Fruit fly (Drosophila melanogaster) whole organism, adult: ENCODE data around the gene Shawn.
A peak's percentile ranks its signal among the peaks of the same experiment; 100 is the strongest.

Source experiments
- CG11617 ChIP-seq: fragments of 200-800 bp; sonication (Bioruptor generic); optimal IDR thresholded peaks from 2 replicates; lab custom pipeline; 2017; ENCODE audit warnings: mild to moderate bottlenecking, missing biosample characterization, missing genetic modification reagents, missing genetic modification characterization
- CG12768 ChIP-seq: fragments of 200-800 bp; sonication (Bioruptor generic); optimal IDR thresholded peaks from 2 replicates; lab custom pipeline; 2017; ENCODE audit warnings: missing biosample characterization, missing genetic modification characterization, mild to moderate bottlenecking, moderate library complexity, missing genetic modification reagents
- CG14711 ChIP-seq: fragments of 200-800 bp; sonication (Bioruptor generic); optimal IDR thresholded peaks from 2 replicates; lab custom pipeline; 2018; ENCODE audit warnings: missing biosample characterization, mild to moderate bottlenecking, missing genetic modification characterization, moderate library complexity
- CG1620 ChIP-seq: fragments of 200-800 bp; sonication (Bioruptor generic); optimal IDR thresholded peaks from 2 replicates; lab custom pipeline; 2016; ENCODE audit warnings: missing biosample characterization, missing genetic modification characterization
- CG33017 ChIP-seq: fragments of 200-800 bp; sonication (Bioruptor generic); optimal IDR thresholded peaks from 2 replicates; lab custom pipeline; 2018; ENCODE audit warnings: missing biosample characterization, mild to moderate bottlenecking, missing genetic modification characterization, moderate library complexity
- CG5204 ChIP-seq: fragments of 200-800 bp; sonication (Bioruptor generic); optimal IDR thresholded peaks from 2 replicates; lab custom pipeline; 2016; ENCODE audit warnings: missing biosample characterization, missing genetic modification characterization
- CG7045 ChIP-seq: fragments of 200-800 bp; sonication (Bioruptor generic); optimal IDR thresholded peaks from 2 replicates; lab custom pipeline; 2017; ENCODE audit warnings: missing biosample characterization, mild to moderate bottlenecking, missing genetic modification characterization
- CG7101 ChIP-seq: fragments of 200-800 bp; sonication (Bioruptor generic); optimal IDR thresholded peaks from 2 replicates; lab custom pipeline; 2018; ENCODE audit warnings: missing biosample characterization, mild to moderate bottlenecking, missing genetic modification characterization, moderate library complexity
- Clk ChIP-seq: fragments of 200-800 bp; sonication (Bioruptor generic); optimal IDR thresholded peaks from 2 replicates; lab custom pipeline; 2017; ENCODE audit warnings: missing biosample characterization, missing genetic modification characterization
- Crg-1 ChIP-seq: fragments of 200-800 bp; sonication (Bioruptor generic); optimal IDR thresholded peaks from 2 replicates; lab custom pipeline; 2016; ENCODE audit warnings: missing biosample characterization, missing genetic modification characterization
- Hr96 ChIP-seq: fragments of 200-800 bp; sonication (Bioruptor generic); optimal IDR thresholded peaks from 2 replicates; lab custom pipeline; 2016; ENCODE audit warnings: missing biosample characterization, missing genetic modification characterization
- Mnt ChIP-seq: fragments of 200-800 bp; sonication (Bioruptor generic); optimal IDR thresholded peaks from 2 replicates; lab custom pipeline; 2016; ENCODE audit warnings: missing biosample characterization, mild to moderate bottlenecking, missing genetic modification characterization
- bab1 ChIP-seq: fragments of 200-800 bp; sonication (Bioruptor generic); optimal IDR thresholded peaks from 3 replicates; lab custom pipeline; 2019; ENCODE audit warnings: missing biosample characterization, mild to moderate bottlenecking, missing genetic modification characterization, moderate library complexity
- cic ChIP-seq: fragments of 200-800 bp; sonication (Bioruptor generic); optimal IDR thresholded peaks from 2 replicates; lab custom pipeline; 2017; ENCODE audit warnings: missing biosample characterization, mild to moderate bottlenecking, missing genetic modification characterization, moderate library complexity
- cnc ChIP-seq, 2 experiments: fragments of >200 bp; optimal IDR thresholded peaks; 2 replicates each; lab custom pipeline; 2017
- kay ChIP-seq: fragments of 200-800 bp; sonication (Bioruptor generic); peaks from one replicate; lab custom pipeline; 2016; ENCODE audit warnings: missing biosample characterization, missing genetic modification characterization, borderline replicate concordance
- ovo ChIP-seq: fragments of 200-800 bp; sonication (Bioruptor generic); optimal IDR thresholded peaks from 2 replicates; lab custom pipeline; 2016; ENCODE audit warnings: missing biosample characterization, missing genetic modification characterization
- pad ChIP-seq: fragments of 200-800 bp; sonication (Bioruptor generic); optimal IDR thresholded peaks from 3 replicates; lab custom pipeline; 2017; ENCODE audit warnings: missing biosample characterization, missing genetic modification characterization, mild to moderate bottlenecking, moderate library complexity, missing genetic modification reagents
- tj ChIP-seq: fragments of 200-800 bp; sonication (Bioruptor generic); optimal IDR thresholded peaks from 3 replicates; lab custom pipeline; 2017; ENCODE audit warnings: missing biosample characterization, mild to moderate bottlenecking, missing genetic modification characterization, moderate library complexity
- toe ChIP-seq: fragments of 200-800 bp; sonication (Bioruptor generic); optimal IDR thresholded peaks from 2 replicates; lab custom pipeline; 2016; ENCODE audit warnings: missing biosample characterization, missing genetic modification characterization

Shawn gene

dm6 chrX:19590579-19590978 is 20.7 kb upstream of the Shawn start:
- no peak for TF ChIP-seq bab1 (GFP tag; lab: Kevin White, UChicago)
- no peak for TF ChIP-seq Mnt (GFP tag; lab: Kevin White, UChicago)
- TF ChIP-seq ovo (GFP tag; lab: Kevin White, UChicago), result no peak
- no peak for TF ChIP-seq CG7101 (tag; lab: Kevin White, UChicago)
- TF ChIP-seq toe (GFP tag; lab: Kevin White, UChicago), result no peak
- TF ChIP-seq CG1620 (GFP tag; lab: Kevin White, UChicago), result no peak
- no peak for TF ChIP-seq tj (GFP tag; lab: Kevin White, UChicago)
- no peak for TF ChIP-seq pad (GFP tag; lab: Kevin White, UChicago)
- TF ChIP-seq CG12768 (GFP tag; lab: Kevin White, UChicago), result no peak
- TF ChIP-seq Hr96 (GFP tag; lab: Kevin White, UChicago), result no peak
- TF ChIP-seq CG33017 (tag; lab: Kevin White, UChicago), result no peak

- TF ChIP-seq CG7045 (GFP tag; lab: Kevin White, UChicago), result no peak
- no peak for TF ChIP-seq pad (GFP tag; lab: Kevin White, UChicago)
- no peak for TF ChIP-seq kay (GFP tag; lab: Kevin White, UChicago)
- no peak for TF ChIP-seq CG11617 (GFP tag; lab: Kevin White, UChicago)
- no peak for TF ChIP-seq CG1620 (GFP tag; lab: Kevin White, UChicago)
- TF ChIP-seq CG5204 (GFP tag; lab: Kevin White, UChicago), result no peak
- TF ChIP-seq ovo (GFP tag; lab: Kevin White, UChicago), result no peak
These were observed 19.0 kb upstream of the Shawn start, which contains the start of gene CG14205 for dm6 chrX:19592309-19592708. Gene CG14205 (plus strand): TSS chrX:19592609.

dm6 chrX:19595862-19596261 is 15.5 kb upstream of the Shawn start:
- TF ChIP-seq CG11617 (GFP tag; lab: Kevin White, UChicago) (no peak), CG5204 (GFP tag; lab: Kevin White, UChicago) (no peak), Crg-1 (GFP tag; lab: Kevin White, UChicago) (no peak), toe (GFP tag; lab: Kevin White, UChicago) (no peak), pad (GFP tag; lab: Kevin White, UChicago) (no peak), CG14711 (tag; lab: Kevin White, UChicago) (no peak), kay (GFP tag; lab: Kevin White, UChicago) (no peak), Hr96 (GFP tag; lab: Kevin White, UChicago) (no peak), CG33017 (tag; lab: Kevin White, UChicago) (no peak), CG7101 (tag; lab: Kevin White, UChicago) (no peak), cic (GFP tag; lab: Kevin White, UChicago) (no peak), CG1620 (GFP tag; lab: Kevin White, UChicago) (no peak), Mnt (GFP tag; lab: Kevin White, UChicago) (no peak), tj (GFP tag; lab: Kevin White, UChicago) (no peak)

dm6 chrX:19597684-19598363 is 13.5 kb upstream of the Shawn start, which contains the start of gene RpS10b:
Gene RpS10b (plus strand): TSS chrX:19598031.
- peak; percentile 70 for TF ChIP-seq CG14711 (tag; lab: Kevin White, UChicago)
- peak; percentile 95 for TF ChIP-seq Hr96 (GFP tag; lab: Kevin White, UChicago)
- peak; percentile 77 for TF ChIP-seq toe (GFP tag; lab: Kevin White, UChicago)
- peak; percentile 95 for TF ChIP-seq CG7101 (tag; lab: Kevin White, UChicago)
- peak; percentile 82 for TF ChIP-seq CG7045 (GFP tag; lab: Kevin White, UChicago)
- peak; percentile 58 for TF ChIP-seq kay (GFP tag; lab: Kevin White, UChicago)
- peak; percentile 98 for TF ChIP-seq CG1620 (GFP tag; lab: Kevin White, UChicago)
- TF ChIP-seq Mnt (GFP tag; lab: Kevin White, UChicago), result peak; percentile 96
- no peak for TF ChIP-seq cnc (optimal IDR thresholded peaks at IDR 0.05; lab: Kevin White, UChicago)
- TF ChIP-seq cic (GFP tag; lab: Kevin White, UChicago), result peak; percentile 34
- TF ChIP-seq pad (GFP tag; lab: Kevin White, UChicago), result peak; percentile 86
- peak; percentile 98 for TF ChIP-seq Crg-1 (GFP tag; lab: Kevin White, UChicago)
- peak; percentile 85 for TF ChIP-seq CG5204 (GFP tag; lab: Kevin White, UChicago)
- TF ChIP-seq CG12768 (GFP tag; lab: Kevin White, UChicago), result peak; percentile 79
- TF ChIP-seq tj (GFP tag; lab: Kevin White, UChicago), result peak; percentile 88
- peak; percentile 78 for TF ChIP-seq CG33017 (tag; lab: Kevin White, UChicago)
- peak; percentile 97 for TF ChIP-seq ovo (GFP tag; lab: Kevin White, UChicago)
- peak; percentile 96 for TF ChIP-seq bab1 (GFP tag; lab: Kevin White, UChicago)
- peak; percentile 98 for TF ChIP-seq CG11617 (GFP tag; lab: Kevin White, UChicago)
- TF ChIP-seq Clk (GFP tag; lab: Kevin White, UChicago), result peak; percentile 34

dm6 chrX:19598503-19598902 is 12.8 kb upstream of the Shawn start:
- TF ChIP-seq CG7045 (GFP tag; lab: Kevin White, UChicago) (no peak), tj (GFP tag; lab: Kevin White, UChicago) (no peak), ovo (GFP tag; lab: Kevin White, UChicago) (no peak), kay (GFP tag; lab: Kevin White, UChicago) (no peak), Clk (GFP tag; lab: Kevin White, UChicago) (no peak), bab1 (GFP tag; lab: Kevin White, UChicago) (no peak), pad (GFP tag; lab: Kevin White, UChicago) (no peak), CG11617 (GFP tag; lab: Kevin White, UChicago) (no peak), CG33017 (tag; lab: Kevin White, UChicago) (no peak), Crg-1 (GFP tag; lab: Kevin White, UChicago) (no peak), Mnt (GFP tag; lab: Kevin White, UChicago) (no peak), CG14711 (tag; lab: Kevin White, UChicago) (no peak), cic (GFP tag; lab: Kevin White, UChicago) (no peak), Hr96 (GFP tag; lab: Kevin White, UChicago) (no peak), CG12768 (GFP tag; lab: Kevin White, UChicago) (no peak), CG1620 (GFP tag; lab: Kevin White, UChicago) (no peak), toe (GFP tag; lab: Kevin White, UChicago) (no peak), cnc (optimal IDR thresholded peaks at IDR 0.05; lab: Kevin White, UChicago) (no peak), CG7101 (tag; lab: Kevin White, UChicago) (no peak), CG5204 (GFP tag; lab: Kevin White, UChicago) (no peak)
